Fruit fly (Drosophila melanogaster) whole organism, prepupa: ENCODE results near the gene LysRS.

Source experiments
- Ets21C ChIP-seq: fragments of 200-800 bp; sonication (Bioruptor generic); optimal IDR thresholded peaks from 3 replicates; lab custom pipeline; 2016; ENCODE audit warnings: missing biosample characterization, missing genetic modification characterization
- Lpt ChIP-seq: fragments of 200-800 bp; sonication (Bioruptor generic); optimal IDR thresholded peaks from 3 replicates; lab custom pipeline; 2016; ENCODE audit warnings: missing biosample characterization, missing genetic modification characterization
- Smox ChIP-seq: fragments of 200-800 bp; sonication (Bioruptor generic); optimal IDR thresholded peaks from 3 replicates; lab custom pipeline; 2016; ENCODE audit warnings: missing biosample characterization, missing genetic modification characterization
- spab ChIP-seq: fragments of 200-800 bp; sonication (Bioruptor generic); optimal IDR thresholded peaks from 2 replicates; lab custom pipeline; 2017; ENCODE audit warnings: missing biosample characterization, mild to moderate bottlenecking, missing genetic modification characterization, missing genetic modification reagents

- TF ChIP-seq Ets21C (GFP tag; lab: Kevin White, UChicago) (no peak), spab (GFP tag; lab: Kevin White, UChicago) (no peak), Lpt (GFP tag; lab: Kevin White, UChicago) (no peak), Smox (GFP tag; lab: Kevin White, UChicago) (no peak)
Observed at dm6 chrX:9571208-9571607, 37.5 kb downstream of the LysRS start, which contains the start of gene Cubn.
